Fruit fly (Drosophila melanogaster): ENCODE measurements around the gene CG33630.
A peak's percentile ranks its signal among the peaks of the same experiment; 100 is the strongest.

CG33630 gene

dm6 chr3R:10042664-10043372 is 19.6 kb upstream of the CG33630 start, which contains the start of the genes Mical and CG3909 (continued):
- TF ChIP-seq pzg (GFP tag; optimal IDR thresholded peaks at IDR 0.05) (peak; percentile 76), CG11085 (GFP tag; IDR thresholded peaks at IDR 0.05) (peak; percentile 89), fd102C (GFP tag; optimal IDR thresholded peaks at IDR 0.05) (no peak), gsb (GFP tag; IDR thresholded peaks at IDR 0.05) (peak; percentile 76), Nf-YC (tag; optimal IDR thresholded peaks at IDR 0.05) (peak; percentile 86), Xrp1 (GFP tag; IDR thresholded peaks at IDR 0.05) (peak; percentile 89), Fer3 (tag; optimal IDR thresholded peaks at IDR 0.05) (peak; percentile 88), CG14050 (GFP tag; IDR thresholded peaks at IDR 0.05) (peak; percentile 75; the same call in 2 of the 3 replicates), eyg (GFP tag; optimal IDR thresholded peaks at IDR 0.05) (peak; percentile 29), CG9817 (tag; optimal IDR thresholded peaks at IDR 0.05) (peak; percentile 84), h (optimal IDR thresholded peaks at IDR 0.05) (no peak), CG13287 (GFP tag; IDR thresholded peaks at IDR 0.05; ENCODE audit: partially characterized antibody) (peak; percentile 68), hb (GFP tag; IDR thresholded peaks at IDR 0.05; ENCODE audit: partially characterized antibody) (peak; percentile 56; the same call in 1 of the 3 replicates), CG16863 (GFP tag; optimal IDR thresholded peaks at IDR 0.05) (peak; percentile 4), pho (GFP tag; optimal IDR thresholded peaks at IDR 0.05) (peak; percentile 51), D19A (tag; optimal IDR thresholded peaks at IDR 0.05) (peak; percentile 82), croc (GFP tag; conservative IDR thresholded peaks at IDR 0.05) (peak; percentile 53), CG12299 (tag; optimal IDR thresholded peaks at IDR 0.05) (peak; percentile 69), CG15601 (tag; optimal IDR thresholded peaks at IDR 0.05) (peak; percentile 85), slp2 (GFP tag; optimal IDR thresholded peaks at IDR 0.05) (no peak), otp (GFP tag; IDR thresholded peaks at IDR 0.05) (peak; percentile 87), CG7786 (GFP tag; optimal IDR thresholded peaks at IDR 0.05) (peak; percentile 17), CG11695 (GFP tag; IDR thresholded peaks at IDR 0.05) (peak; percentile 90), CG13775 (GFP tag; optimal IDR thresholded peaks at IDR 0.05) (peak; percentile 80), CG15073 (GFP tag; optimal IDR thresholded peaks at IDR 0.05) (no peak), amos (GFP tag; IDR thresholded peaks at IDR 0.05; ENCODE audit: partially characterized antibody) (peak; percentile 42; the same call in 1 of the 2 replicates), bbx (GFP tag; IDR thresholded peaks at IDR 0.05; ENCODE audit: partially characterized antibody) (peak; percentile 50; the same call in 1 of the 2 replicates), dati (GFP tag; IDR thresholded peaks at IDR 0.05) (0 out of 2 replicates have a peak, but pooled peaks have one; percentile 12), twi (tag; optimal IDR thresholded peaks at IDR 0.05) (peak; percentile 70), ac (GFP tag; optimal IDR thresholded peaks at IDR 0.05) (no peak), Ets97D (GFP tag; optimal IDR thresholded peaks at IDR 0.05) (peak; percentile 37), sens-2 (GFP tag; IDR thresholded peaks at IDR 0.05) (peak; percentile 48), CG9215 (GFP tag; IDR thresholded peaks at IDR 0.05) (peak; percentile 84), Ets65A (GFP tag) (peak; percentile 90), odd (GFP tag; optimal IDR thresholded peaks at IDR 0.05) (peak; percentile 28), run (tag; optimal IDR thresholded peaks at IDR 0.05) (peak; percentile 63), Lim3 (GFP tag; IDR thresholded peaks at IDR 0.05) (0 out of 2 replicates have a peak, but pooled peaks have one; percentile 29), fu2 (GFP tag; optimal IDR thresholded peaks at IDR 0.05) (no peak), CG6813 (GFP tag; optimal IDR thresholded peaks at IDR 0.05) (peak; percentile 40), tup (GFP tag; optimal IDR thresholded peaks at IDR 0.05) (no peak), grn (GFP tag; optimal IDR thresholded peaks at IDR 0.05) (no peak), CG3847 (GFP tag; IDR thresholded peaks at IDR 0.05) (peak; percentile 86), CG4854 (GFP tag; optimal IDR thresholded peaks at IDR 0.05) (peak; percentile 7), Hr39 (optimal IDR thresholded peaks at IDR 0.05) (no peak), CrebB (tag; optimal IDR thresholded peaks at IDR 0.05) (peak; percentile 5), CG15269 (tag; optimal IDR thresholded peaks at IDR 0.05) (peak; percentile 90), CG17328 (GFP tag; IDR thresholded peaks at IDR 0.05) (peak; percentile 86), trem (tag; optimal IDR thresholded peaks at IDR 0.05) (peak; percentile 85), CG14014 (GFP tag; IDR thresholded peaks at IDR 0.05) (peak; percentile 90), HLH54F (GFP tag; optimal IDR thresholded peaks at IDR 0.05) (peak; percentile 35)

Data from whole organism, embryonic.